Worm (Caenorhabditis elegans): ENCODE measurements around the gene F14H8.4.

Gene F14H8.4

ce11 chrV:15065837-15066348 is 42.2 kb downstream of the F14H8.4 start, which contains the start of gene otub-1:
TSS of gene otub-1 (plus strand) at chrV:15066298.
- TF ChIP-seq sea-1 (GFP tag; conservative IDR thresholded peaks at IDR 0.05), result no peak
- no peak for TF ChIP-seq aly-1 (tag; optimal IDR thresholded peaks at IDR 0.05)
- no peak for TF ChIP-seq pes-1 (GFP tag; IDR thresholded peaks at IDR 0.05)
- no peak for TF ChIP-seq hmbx-1 (tag; optimal IDR thresholded peaks at IDR 0.05)
- TF ChIP-seq ets-7 (tag; optimal IDR thresholded peaks at IDR 0.05), result no peak
- no peak for TF ChIP-seq scrt-1 (GFP tag; IDR thresholded peaks at IDR 0.05)
- no peak for TF ChIP-seq tbx-11 (GFP tag; IDR thresholded peaks at IDR 0.05)
- no peak for TF ChIP-seq F13C5.2 (tag; optimal IDR thresholded peaks at IDR 0.05)
- TF ChIP-seq ceh-13 (GFP tag; optimal IDR thresholded peaks at IDR 0.05), result no peak
- no peak for TF ChIP-seq tra-4 (tag; optimal IDR thresholded peaks at IDR 0.05)
- no peak for TF ChIP-seq ceh-36 (tag; optimal IDR thresholded peaks at IDR 0.05)
- TF ChIP-seq ama-1 (optimal IDR thresholded peaks at IDR 0.05), result no peak
- TF ChIP-seq hmg-4 (GFP tag; optimal IDR thresholded peaks at IDR 0.05), result no peak
- TF ChIP-seq flt-1 (GFP tag; IDR thresholded peaks at IDR 0.05), result no peak
- TF ChIP-seq hnd-1 (tag; optimal IDR thresholded peaks at IDR 0.05), result no peak
- TF ChIP-seq tbx-37 (GFP tag; conservative IDR thresholded peaks at IDR 0.05), result no peak
- TF ChIP-seq B0310.2 (tag; optimal IDR thresholded peaks at IDR 0.05), result no peak

ce11 chrV:15067165-15067564 is 43.5 kb downstream of the F14H8.4 start, which contains the start of gene C25D7.10:
TSS of gene C25D7.10 (plus strand) at chrV:15067465.
- TF ChIP-seq hmg-4 (GFP tag; optimal IDR thresholded peaks at IDR 0.05), result no peak
- TF ChIP-seq aly-1 (tag; optimal IDR thresholded peaks at IDR 0.05), result no peak
- TF ChIP-seq flt-1 (GFP tag; IDR thresholded peaks at IDR 0.05), result no peak
- TF ChIP-seq F13C5.2 (tag; optimal IDR thresholded peaks at IDR 0.05), result no peak
- TF ChIP-seq hnd-1 (tag; optimal IDR thresholded peaks at IDR 0.05), result no peak
- TF ChIP-seq pes-1 (GFP tag; IDR thresholded peaks at IDR 0.05), result no peak
- TF ChIP-seq ceh-13 (GFP tag; optimal IDR thresholded peaks at IDR 0.05), result no peak
- TF ChIP-seq ceh-36 (tag; optimal IDR thresholded peaks at IDR 0.05), result no peak
- TF ChIP-seq tbx-11 (GFP tag; IDR thresholded peaks at IDR 0.05), result no peak

ce11 chrV:15068378-15068777 is 44.7 kb downstream of the F14H8.4 start, which contains the start of gene dnj-3:
TSS of gene dnj-3 (plus strand) at chrV:15068678.
- TF ChIP-seq scrt-1 (GFP tag; IDR thresholded peaks at IDR 0.05), result no peak
- TF ChIP-seq sea-1 (GFP tag; conservative IDR thresholded peaks at IDR 0.05), result no peak
- no peak for TF ChIP-seq ceh-36 (tag; optimal IDR thresholded peaks at IDR 0.05)
- no peak for TF ChIP-seq ama-1 (optimal IDR thresholded peaks at IDR 0.05)
- no peak for TF ChIP-seq tbx-37 (GFP tag; conservative IDR thresholded peaks at IDR 0.05)
- TF ChIP-seq F13C5.2 (tag; optimal IDR thresholded peaks at IDR 0.05), result no peak
- TF ChIP-seq ceh-13 (GFP tag; optimal IDR thresholded peaks at IDR 0.05), result no peak
- no peak for TF ChIP-seq B0310.2 (tag; optimal IDR thresholded peaks at IDR 0.05)
- no peak for TF ChIP-seq tbx-11 (GFP tag; IDR thresholded peaks at IDR 0.05)
- no peak for TF ChIP-seq ets-7 (tag; optimal IDR thresholded peaks at IDR 0.05)
- TF ChIP-seq hmg-4 (GFP tag; optimal IDR thresholded peaks at IDR 0.05), result no peak
- TF ChIP-seq hnd-1 (tag; optimal IDR thresholded peaks at IDR 0.05), result no peak
- no peak for TF ChIP-seq hmbx-1 (tag; optimal IDR thresholded peaks at IDR 0.05)
- no peak for TF ChIP-seq aly-1 (tag; optimal IDR thresholded peaks at IDR 0.05)
- no peak for TF ChIP-seq pes-1 (GFP tag; IDR thresholded peaks at IDR 0.05)
- TF ChIP-seq flt-1 (GFP tag; IDR thresholded peaks at IDR 0.05), result no peak
- no peak for TF ChIP-seq tra-4 (tag; optimal IDR thresholded peaks at IDR 0.05)

ce11 chrV:15069435-15069985 is 45.9 kb downstream of the F14H8.4 start:
- TF ChIP-seq aly-1 (tag; optimal IDR thresholded peaks at IDR 0.05) (no peak), ceh-36 (tag; optimal IDR thresholded peaks at IDR 0.05) (no peak), hmbx-1 (tag; optimal IDR thresholded peaks at IDR 0.05) (no peak), ets-7 (tag; optimal IDR thresholded peaks at IDR 0.05) (no peak), hnd-1 (tag; optimal IDR thresholded peaks at IDR 0.05) (no peak), tra-4 (tag; optimal IDR thresholded peaks at IDR 0.05) (no peak), B0310.2 (tag; optimal IDR thresholded peaks at IDR 0.05) (no peak), flt-1 (GFP tag; IDR thresholded peaks at IDR 0.05) (no peak), sea-1 (GFP tag; conservative IDR thresholded peaks at IDR 0.05) (no peak), pes-1 (GFP tag; IDR thresholded peaks at IDR 0.05) (no peak), tbx-11 (GFP tag; IDR thresholded peaks at IDR 0.05) (no peak), ceh-13 (GFP tag; optimal IDR thresholded peaks at IDR 0.05) (no peak), tbx-37 (GFP tag; conservative IDR thresholded peaks at IDR 0.05) (no peak)

- TF ChIP-seq B0310.2 (tag; optimal IDR thresholded peaks at IDR 0.05) (no peak), tbx-11 (GFP tag; IDR thresholded peaks at IDR 0.05) (no peak), hnd-1 (tag; optimal IDR thresholded peaks at IDR 0.05) (no peak), sea-1 (GFP tag; conservative IDR thresholded peaks at IDR 0.05) (no peak), flt-1 (GFP tag; IDR thresholded peaks at IDR 0.05) (no peak), ceh-36 (tag; optimal IDR thresholded peaks at IDR 0.05) (no peak), scrt-1 (GFP tag; IDR thresholded peaks at IDR 0.05) (no peak), hmbx-1 (tag; optimal IDR thresholded peaks at IDR 0.05) (no peak), tbx-37 (GFP tag; conservative IDR thresholded peaks at IDR 0.05) (no peak), hmg-4 (GFP tag; optimal IDR thresholded peaks at IDR 0.05) (peak; percentile 53), F13C5.2 (tag; optimal IDR thresholded peaks at IDR 0.05) (no peak), ceh-13 (GFP tag; optimal IDR thresholded peaks at IDR 0.05) (no peak), tra-4 (tag; optimal IDR thresholded peaks at IDR 0.05) (no peak), ama-1 (optimal IDR thresholded peaks at IDR 0.05) (no peak), aly-1 (tag; optimal IDR thresholded peaks at IDR 0.05) (peak; percentile 14), pes-1 (GFP tag; IDR thresholded peaks at IDR 0.05) (no peak)
These were observed 47.6 kb downstream of the F14H8.4 start, which contains the start of gene unc-76 for ce11 chrV:15071015-15071810. TSS of gene unc-76 (plus strand) at chrV:15071760.

- TF ChIP-seq tbx-11 (GFP tag; IDR thresholded peaks at IDR 0.05), result 0 out of 2 replicates have a peak, but pooled peaks have one; percentile 24
- TF ChIP-seq sea-1 (GFP tag; conservative IDR thresholded peaks at IDR 0.05), result no peak
These were observed 49.1 kb downstream of the F14H8.4 start for ce11 chrV:15072738-15073137.

All from whole organism, early embryonic.